Worm (Caenorhabditis elegans) whole organism, L2 larva: ENCODE results near the gene sri-45.

Source experiments
- F13H6.1 ChIP-seq: sonication (generic microtip); optimal IDR thresholded peaks from 2 replicates; lab custom pipeline; 2016; ENCODE audit warnings: missing genetic modification characterization, missing compliant biosample characterization
- alr-1 ChIP-seq: fragments of 150-350 bp; optimal IDR thresholded peaks from 2 replicates; lab custom pipeline; 2014; ENCODE audit warnings: missing biosample characterization, missing genetic modification characterization
- ceh-16 ChIP-seq: fragments of 150-350 bp; optimal IDR thresholded peaks from 2 replicates; lab custom pipeline; 2014; ENCODE audit warnings: missing biosample characterization, missing genetic modification characterization
- ceh-82 ChIP-seq: fragments of 150-350 bp; optimal IDR thresholded peaks from 2 replicates; lab custom pipeline; 2014; ENCODE audit warnings: missing biosample characterization, missing genetic modification characterization
- elt-1 ChIP-seq: fragments of 150-350 bp; optimal IDR thresholded peaks from 2 replicates; lab custom pipeline; 2014; ENCODE audit warnings: missing biosample characterization, missing genetic modification characterization
- lsy-2 ChIP-seq, 2 experiments: fragments of 150-350 bp in 1 of 2; sonication (generic microtip) in 1 of 2; optimal IDR thresholded peaks; 2 replicates each; lab custom pipeline; 2014 to 2017; ENCODE audit warnings: missing biosample characterization in 2 of 2, missing genetic modification characterization in 2 of 2
- nhr-11 ChIP-seq: fragments of 150-350 bp; optimal IDR thresholded peaks from 2 replicates; lab custom pipeline; 2014; ENCODE audit warnings: missing biosample characterization, missing genetic modification characterization
- sma-3 ChIP-seq: sonication (generic microtip); optimal IDR thresholded peaks from 2 replicates; lab custom pipeline; 2016; ENCODE audit warnings: missing genetic modification reagents, missing genetic modification characterization, missing compliant biosample characterization
- unc-62 ChIP-seq: fragments of 150-350 bp; optimal IDR thresholded peaks from 2 replicates; lab custom pipeline; 2014; ENCODE audit warnings: missing biosample characterization, missing genetic modification reagents, missing genetic modification characterization
- zag-1 ChIP-seq: fragments of 150-350 bp; optimal IDR thresholded peaks from 2 replicates; lab custom pipeline; 2014; ENCODE audit warnings: missing biosample characterization, missing genetic modification characterization
- ztf-11 ChIP-seq: sonication (generic microtip); optimal IDR thresholded peaks from 2 replicates; lab custom pipeline; 2017; ENCODE audit warnings: missing biosample characterization, missing genetic modification characterization
- ztf-4 ChIP-seq: fragments of 150-350 bp; optimal IDR thresholded peaks from 2 replicates; lab custom pipeline; 2014; ENCODE audit warnings: missing biosample characterization, missing genetic modification characterization

DNA sequence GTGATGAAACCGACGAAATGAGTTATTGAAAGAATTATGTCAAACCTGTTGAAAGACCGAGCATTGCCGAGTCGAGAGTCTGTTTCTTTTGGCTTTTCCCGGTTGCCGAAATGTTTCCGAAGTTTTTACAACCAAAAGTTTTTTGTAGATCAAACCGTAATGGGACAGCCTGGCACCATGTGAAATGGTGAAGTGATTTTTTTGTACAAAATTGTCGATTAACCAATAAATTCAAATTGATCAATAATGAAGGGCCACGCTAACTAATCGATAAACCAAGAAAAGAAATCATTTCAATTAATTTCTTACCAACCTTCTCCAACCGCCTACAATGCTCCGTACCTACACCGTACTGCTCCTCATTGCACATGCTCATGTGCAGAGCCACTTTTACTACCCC is 30.0 kb upstream of the sri-45 start, which contains the start of gene T02H6.3:
- TF ChIP-seq nhr-11 (tag; lab: Kevin White, UChicago) (no peak), sma-3 (GFP tag; lab: Kevin White, UChicago) (no peak), ceh-16 (tag; lab: Kevin White, UChicago) (no peak), ztf-4 (tag; lab: Kevin White, UChicago) (no peak), unc-62 (no peak), lsy-2 (tag; optimal IDR thresholded peaks at IDR 0.05; lab: Kevin White, UChicago) (no peak), zag-1 (tag; lab: Kevin White, UChicago) (no peak), ceh-82 (no peak), alr-1 (tag; lab: Kevin White, UChicago) (no peak), ztf-11 (tag; lab: Kevin White, UChicago) (no peak), elt-1 (no peak), F13H6.1 (no peak)
